Fruit fly (Drosophila melanogaster) whole organism, pupa: ENCODE results near the gene NT1.

Experiments used
- CG10348 ChIP-seq: fragments of 200-800 bp; sonication (Bioruptor generic); IDR thresholded peaks from 2 replicates; pipeline ENCODE4 v1.3.6; 2022; ENCODE audit warnings: missing biosample characterization, missing genetic modification characterization
- CG12605 ChIP-seq: fragments of 200-800 bp; sonication (Bioruptor generic); IDR thresholded peaks from 2 replicates; pipeline ENCODE4 v1.3.6; 2022; ENCODE audit warnings: missing biosample characterization, missing genetic modification characterization
- CG13204 ChIP-seq: fragments of 200-800 bp; sonication (Bioruptor generic); optimal IDR thresholded peaks from 2 replicates; lab custom pipeline; 2018; ENCODE audit warnings: missing biosample characterization, mild to moderate bottlenecking, missing genetic modification characterization, moderate library complexity
- CG14655 ChIP-seq: fragments of 200-800 bp; sonication (Bioruptor generic); optimal IDR thresholded peaks from 3 replicates; lab custom pipeline; 2017; ENCODE audit warnings: mild to moderate bottlenecking, missing biosample characterization, missing genetic modification reagents, missing genetic modification characterization
- CG15710 ChIP-seq: fragments of 200-800 bp; sonication (Bioruptor generic); optimal IDR thresholded peaks from 2 replicates; lab custom pipeline; 2018; ENCODE audit warnings: missing biosample characterization, mild to moderate bottlenecking, missing genetic modification characterization, moderate library complexity
- CG17806 ChIP-seq: fragments of 200-800 bp; sonication (Bioruptor generic); optimal IDR thresholded peaks from 2 replicates; lab custom pipeline; 2018; ENCODE audit warnings: missing biosample characterization, mild to moderate bottlenecking, missing genetic modification characterization, moderate library complexity
- CG32121 ChIP-seq: fragments of 200-800 bp; sonication (Bioruptor generic); IDR thresholded peaks from 2 replicates; pipeline ENCODE4 v1.3.6; 2022; ENCODE audit warnings: missing biosample characterization, missing genetic modification characterization
- CG34367 ChIP-seq: fragments of 200-800 bp; sonication (Bioruptor generic); optimal IDR thresholded peaks from 2 replicates; lab custom pipeline; 2018; ENCODE audit warnings: missing biosample characterization, mild to moderate bottlenecking, missing genetic modification characterization
- CG4496 ChIP-seq: fragments of 200-800 bp; sonication (Bioruptor generic); IDR thresholded peaks from 3 replicates; pipeline ENCODE4 v1.3.6; 2022; ENCODE audit warnings: missing biosample characterization, missing genetic modification characterization
- CG8159 ChIP-seq: fragments of 200-800 bp; sonication (Bioruptor generic); optimal IDR thresholded peaks from 3 replicates; lab custom pipeline; 2018; ENCODE audit warnings: missing biosample characterization, mild to moderate bottlenecking, missing genetic modification characterization, moderate library complexity
- CG8301 ChIP-seq: fragments of 200-800 bp; sonication (Bioruptor generic); optimal IDR thresholded peaks from 2 replicates; lab custom pipeline; 2018; ENCODE audit warnings: missing biosample characterization, mild to moderate bottlenecking, missing genetic modification characterization
- CG9948 ChIP-seq: fragments of 200-800 bp; sonication (Bioruptor generic); optimal IDR thresholded peaks from 2 replicates; lab custom pipeline; 2018; ENCODE audit warnings: missing biosample characterization, mild to moderate bottlenecking, missing genetic modification characterization, moderate library complexity
- D1 ChIP-seq: fragments of 200-800 bp; sonication (Bioruptor generic); optimal IDR thresholded peaks from 2 replicates; lab custom pipeline; 2018; ENCODE audit warnings: missing biosample characterization, mild to moderate bottlenecking, missing genetic modification characterization, moderate library complexity
- EcR ChIP-seq: fragments of 200-800 bp; sonication (Bioruptor generic); optimal IDR thresholded peaks from 3 replicates; lab custom pipeline; 2019; ENCODE audit warnings: missing biosample characterization, missing genetic modification characterization, mild to moderate bottlenecking, moderate library complexity, missing genetic modification reagents
- Ets98B ChIP-seq: fragments of 200-800 bp; sonication (Bioruptor generic); IDR thresholded peaks from 2 replicates; pipeline ENCODE4 v1.3.6; 2022; ENCODE audit warnings: missing biosample characterization, missing genetic modification characterization
- Pif1A ChIP-seq: fragments of 200-800 bp; sonication (Bioruptor generic); optimal IDR thresholded peaks from 3 replicates; lab custom pipeline; 2016; ENCODE audit warnings: missing biosample characterization, missing genetic modification characterization
- Pif1B ChIP-seq: fragments of 200-800 bp; sonication (Bioruptor generic); optimal IDR thresholded peaks from 3 replicates; lab custom pipeline; 2016; ENCODE audit warnings: missing biosample characterization, missing genetic modification characterization
- Snoo ChIP-seq: fragments of 200-800 bp; sonication (Bioruptor generic); optimal IDR thresholded peaks from 3 replicates; lab custom pipeline; 2017; ENCODE audit warnings: missing biosample characterization, mild to moderate bottlenecking, missing genetic modification characterization, inconsistent platforms
- fd96Ca ChIP-seq: fragments of 200-800 bp; sonication (Bioruptor generic); IDR thresholded peaks from 3 replicates; pipeline ENCODE4 v1.3.6; 2022; ENCODE audit warnings: missing biosample characterization, missing genetic modification characterization
- gl ChIP-seq: fragments of 200-800 bp; sonication (Bioruptor generic); optimal IDR thresholded peaks from 2 replicates; lab custom pipeline; 2018; ENCODE audit warnings: missing biosample characterization, mild to moderate bottlenecking, missing genetic modification characterization
- rn ChIP-seq: fragments of 200-800 bp; sonication (Bioruptor generic); IDR thresholded peaks from 2 replicates; pipeline ENCODE4 v1.3.6; 2022; ENCODE audit warnings: missing biosample characterization, missing genetic modification characterization

The NT1 gene

DNA sequence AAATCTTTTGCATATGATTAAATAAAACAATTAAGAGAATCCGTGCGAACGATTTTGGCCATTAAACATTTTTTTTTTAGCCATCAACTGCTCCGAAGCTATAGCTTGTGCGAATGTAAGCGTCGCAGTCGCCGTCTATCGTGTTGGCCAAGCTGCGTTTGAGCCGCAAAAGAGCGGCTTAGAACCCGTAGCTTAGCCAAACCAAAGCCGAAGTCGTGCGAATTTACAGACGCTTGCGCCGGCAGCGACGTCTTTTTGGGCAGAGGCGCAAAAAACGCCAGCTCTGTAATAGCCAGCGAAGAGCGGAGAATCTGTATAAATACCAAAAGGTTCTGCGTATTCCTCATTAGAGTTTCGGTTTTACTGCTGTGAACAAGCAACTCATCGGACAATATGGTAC is 28.3 kb downstream of the NT1 start, which contains the start of gene CG7465:
Gene CG7465, plus strand, starts transcription at position 346 of the 400 bp plus-strand sequence.
- TF ChIP-seq CG9948 (tag; lab: Kevin White, UChicago), result no peak
- TF ChIP-seq CG14655 (GFP tag; lab: Kevin White, UChicago), result no peak
- TF ChIP-seq rn (GFP tag; lab: Robert Waterston, UW), result no peak
- no peak for TF ChIP-seq CG15710 (tag; lab: Kevin White, UChicago)
- TF ChIP-seq CG8159 (tag; lab: Kevin White, UChicago), result no peak
- TF ChIP-seq Pif1B (GFP tag; lab: Kevin White, UChicago), result no peak
- no peak for TF ChIP-seq fd96Ca (GFP tag; lab: Robert Waterston, UW)
- TF ChIP-seq D1 (tag; lab: Kevin White, UChicago), result no peak
- no peak for TF ChIP-seq EcR
- TF ChIP-seq CG13204 (GFP tag; lab: Kevin White, UChicago), result no peak
- TF ChIP-seq CG10348, result no peak
- TF ChIP-seq CG32121 (GFP tag; lab: Robert Waterston, UW), result no peak
- no peak for TF ChIP-seq CG17806 (tag; lab: Kevin White, UChicago)
- TF ChIP-seq Pif1A (GFP tag; lab: Kevin White, UChicago), result no peak
- TF ChIP-seq CG8301 (tag; lab: Kevin White, UChicago), result no peak
- TF ChIP-seq CG4496 (GFP tag; lab: Robert Waterston, UW), result no peak
- no peak for TF ChIP-seq Ets98B
- TF ChIP-seq gl (tag; lab: Kevin White, UChicago), result no peak
- no peak for TF ChIP-seq CG34367 (tag; lab: Kevin White, UChicago)
- TF ChIP-seq, all 21 proteins: peak for 0

DNA sequence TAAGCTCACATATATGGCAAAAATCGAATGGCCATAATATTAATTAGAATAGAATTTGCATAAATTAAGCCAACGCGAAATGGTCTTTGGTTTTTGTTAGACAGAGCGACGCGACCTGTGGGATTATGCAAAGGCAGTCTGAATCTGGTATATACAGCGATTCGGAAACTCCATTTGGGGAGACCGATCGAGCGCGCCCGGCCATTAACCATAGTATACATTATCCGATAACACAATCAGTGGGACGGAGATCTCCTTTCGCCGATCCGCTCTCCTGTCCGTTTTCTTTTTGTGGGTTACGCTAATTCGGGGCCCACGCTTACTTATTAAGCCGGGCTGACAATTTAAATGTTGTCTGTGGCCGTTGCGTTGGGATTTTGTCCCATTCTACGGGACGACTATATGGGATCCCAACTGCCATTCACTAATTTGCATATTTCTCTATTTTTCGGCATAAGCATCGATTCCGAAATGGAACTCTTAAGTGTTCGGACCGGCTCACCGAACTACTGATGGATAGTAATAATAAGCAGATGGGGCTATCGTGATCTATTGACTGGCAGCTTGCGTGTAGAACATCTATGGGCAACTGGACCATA is 30.5 kb downstream of the NT1 start:
- TF ChIP-seq Pif1B (GFP tag; lab: Kevin White, UChicago), result no peak
- no peak for TF ChIP-seq Pif1A (GFP tag; lab: Kevin White, UChicago)
- no peak for TF ChIP-seq CG8301 (tag; lab: Kevin White, UChicago)
- no peak for TF ChIP-seq CG17806 (tag; lab: Kevin White, UChicago)
- no peak for TF ChIP-seq CG34367 (tag; lab: Kevin White, UChicago)
- no peak for TF ChIP-seq CG10348
- no peak for TF ChIP-seq EcR

DNA sequence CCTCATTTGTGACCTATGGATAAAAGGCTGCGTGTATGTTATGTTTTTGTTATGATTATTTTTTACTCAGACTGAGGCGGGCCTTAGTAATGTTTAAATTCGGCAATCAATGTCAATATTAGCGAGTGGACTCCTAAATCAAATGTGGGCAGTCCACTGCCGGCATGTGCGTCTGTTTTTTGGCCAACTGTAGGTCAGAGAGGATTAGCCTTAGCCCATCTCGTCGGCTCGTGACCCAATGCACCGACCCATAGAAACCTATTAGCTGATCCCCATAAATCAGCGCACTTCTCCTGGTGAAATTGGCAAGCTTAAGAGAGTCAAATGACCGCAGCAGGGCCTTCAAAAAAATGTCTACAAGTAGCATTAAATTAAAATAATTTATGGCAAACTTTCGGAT is 32.5 kb downstream of the NT1 start:
- no peak for TF ChIP-seq CG8159 (tag; lab: Kevin White, UChicago)
- TF ChIP-seq rn (GFP tag; lab: Robert Waterston, UW), result no peak
- TF ChIP-seq D1 (tag; lab: Kevin White, UChicago), result no peak
- TF ChIP-seq CG4496 (GFP tag; lab: Robert Waterston, UW), result no peak
- TF ChIP-seq CG9948 (tag; lab: Kevin White, UChicago), result no peak
- TF ChIP-seq CG10348, result no peak
- TF ChIP-seq EcR, result no peak
- no peak for TF ChIP-seq CG17806 (tag; lab: Kevin White, UChicago)

DNA sequence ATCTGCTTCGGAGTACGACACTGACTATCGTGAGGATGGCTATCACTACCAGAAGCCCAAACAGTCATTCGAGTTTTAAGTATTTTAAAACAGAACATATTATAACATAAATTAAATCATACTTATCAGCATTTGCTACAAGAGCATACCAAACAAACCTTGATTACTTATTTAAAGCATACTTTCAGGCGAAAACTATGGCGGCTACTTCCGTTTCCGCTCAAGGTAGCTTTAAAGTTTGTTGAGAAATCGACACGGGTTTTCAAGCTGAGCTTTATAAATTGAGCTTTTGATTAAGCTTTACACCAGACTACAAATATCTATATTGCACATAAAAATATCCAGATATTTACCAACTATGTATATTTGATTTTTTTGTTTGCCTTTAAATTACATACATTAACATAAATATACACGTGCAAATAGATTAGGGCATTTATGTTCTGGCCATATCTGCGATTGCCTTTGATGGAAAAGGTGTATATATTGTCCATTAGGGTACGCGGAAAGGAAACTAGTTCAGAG is 33.2 kb downstream of the NT1 start:
- no peak for TF ChIP-seq gl (tag; lab: Kevin White, UChicago)
- TF ChIP-seq rn (GFP tag; lab: Robert Waterston, UW), result no peak
- no peak for TF ChIP-seq CG10348
- peak; percentile 13 for TF ChIP-seq Pif1B (GFP tag; lab: Kevin White, UChicago)
- TF ChIP-seq D1 (tag; lab: Kevin White, UChicago), result no peak
- TF ChIP-seq CG4496 (GFP tag; lab: Robert Waterston, UW), result peak; percentile 96
- no peak for TF ChIP-seq CG32121 (GFP tag; lab: Robert Waterston, UW)
- TF ChIP-seq CG15710 (tag; lab: Kevin White, UChicago), result no peak
- no peak for TF ChIP-seq Snoo (tag; lab: Kevin White, UChicago)
- TF ChIP-seq EcR, result no peak
- TF ChIP-seq CG13204 (GFP tag; lab: Kevin White, UChicago), result no peak
- TF ChIP-seq fd96Ca (GFP tag; lab: Robert Waterston, UW), result 0 out of 3 replicates have a peak, but pooled peaks have one; percentile 35
- TF ChIP-seq CG9948 (tag; lab: Kevin White, UChicago), result no peak
- TF ChIP-seq Pif1A (GFP tag; lab: Kevin White, UChicago), result peak; percentile 66
- TF ChIP-seq CG34367 (tag; lab: Kevin White, UChicago), result peak; percentile 43
- peak; percentile 24 for TF ChIP-seq CG8301 (tag; lab: Kevin White, UChicago)
- peak; percentile 20; the same call in 1 of the 2 replicates for TF ChIP-seq CG12605 (GFP tag; lab: Robert Waterston, UW)
- peak; percentile 61 for TF ChIP-seq Ets98B
- TF ChIP-seq CG8159 (tag; lab: Kevin White, UChicago), result peak; percentile 20
- no peak for TF ChIP-seq CG17806 (tag; lab: Kevin White, UChicago)
- TF ChIP-seq CG14655 (GFP tag; lab: Kevin White, UChicago), result peak; percentile 25

DNA sequence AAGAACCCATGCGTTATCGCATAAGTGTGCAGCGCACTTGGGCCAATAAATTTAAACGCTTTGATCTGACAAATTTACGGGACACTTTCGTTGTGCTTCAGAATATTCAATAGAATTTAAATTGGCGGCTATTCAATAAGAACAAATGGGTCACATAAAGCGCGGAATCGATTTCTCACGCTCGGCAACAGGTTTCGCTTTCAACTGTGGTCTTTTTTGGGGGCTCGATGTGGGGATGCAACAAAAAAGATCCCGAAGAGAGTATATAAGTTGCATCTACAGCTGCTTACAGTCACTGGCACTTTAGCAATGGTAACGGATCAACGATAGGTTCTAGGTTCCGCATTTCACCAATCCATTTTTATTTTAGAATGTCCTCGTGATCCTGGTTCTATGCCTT is 35.5 kb downstream of the NT1 start, which contains the start of gene CG11349:
Gene CG11349, plus strand, starts transcription at position 301 of the 400 bp plus-strand sequence.
- TF ChIP-seq CG17806 (tag; lab: Kevin White, UChicago) (no peak), CG14655 (GFP tag; lab: Kevin White, UChicago) (no peak), gl (tag; lab: Kevin White, UChicago) (no peak), CG12605 (GFP tag; lab: Robert Waterston, UW) (no peak), CG32121 (GFP tag; lab: Robert Waterston, UW) (no peak), CG9948 (tag; lab: Kevin White, UChicago) (no peak)
